Fruit fly (Drosophila melanogaster) whole organism, wandering third instar larva: ENCODE results near the gene CG12684.

Source experiments
- Abd-B ChIP-seq: fragments of >200 bp; optimal IDR thresholded peaks from 2 replicates; lab custom pipeline; 2017; ENCODE audit warnings: missing biosample characterization, missing genetic modification characterization
- Hr83 ChIP-seq: fragments of 200-300 bp; sonication (Bioruptor generic); optimal IDR thresholded peaks from 2 replicates; lab custom pipeline; 2016; ENCODE audit warnings: missing biosample characterization, mild to moderate bottlenecking, missing genetic modification characterization, moderate library complexity; ENCODE audit not compliant: poor library complexity, severe bottlenecking
- br ChIP-seq: fragments of 200-800 bp; sonication (Bioruptor generic); optimal IDR thresholded peaks from 2 replicates; lab custom pipeline; 2016; ENCODE audit warnings: missing biosample characterization, missing genetic modification characterization
- h ChIP-seq: fragments of 200-800 bp; sonication (Bioruptor generic); optimal IDR thresholded peaks from 3 replicates; lab custom pipeline; 2016; ENCODE audit warnings: missing biosample characterization, mild to moderate bottlenecking, missing genetic modification characterization
- psq ChIP-seq: fragments of 200-800 bp; sonication (Bioruptor generic); optimal IDR thresholded peaks from 3 replicates; lab custom pipeline; 2017; ENCODE audit warnings: missing biosample characterization, mild to moderate bottlenecking, missing genetic modification characterization, moderate library complexity
- sv ChIP-seq: fragments of 200-800 bp; sonication (Bioruptor generic); optimal IDR thresholded peaks from 3 replicates; lab custom pipeline; 2016; ENCODE audit warnings: missing biosample characterization, missing genetic modification characterization

DNA sequence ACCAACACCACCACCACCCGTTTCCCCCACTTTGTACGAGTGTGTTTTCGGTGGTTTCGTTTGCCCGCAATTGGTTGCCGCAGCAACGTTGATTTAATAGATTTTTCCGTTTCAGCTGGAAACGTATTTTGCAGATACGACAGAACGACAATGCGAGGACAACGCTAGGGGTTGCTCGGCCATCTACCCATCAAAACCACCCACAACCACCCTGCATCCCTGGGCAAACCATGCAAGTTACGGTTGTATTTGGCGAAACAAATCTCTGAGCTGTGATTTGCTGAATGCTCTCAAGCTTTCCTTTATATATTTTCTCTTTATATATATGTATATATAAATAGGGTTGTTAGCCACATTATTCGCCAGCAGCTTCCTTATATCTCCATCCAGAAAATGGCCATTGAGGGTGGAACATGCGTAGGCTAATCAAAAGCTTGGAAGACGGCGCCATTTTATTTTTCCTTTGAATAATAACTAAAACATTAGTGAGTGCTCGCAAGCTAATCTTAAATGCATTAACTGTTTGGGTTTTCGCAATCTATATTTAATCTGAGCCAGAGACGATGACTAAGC, 28.3 kb upstream of the CG12684 start:
- TF ChIP-seq br: no peak
- TF ChIP-seq sv (GFP tag; lab: Kevin White, UChicago): no peak
- TF ChIP-seq Hr83 (GFP tag; lab: Kevin White, UChicago): no peak
- no peak for TF ChIP-seq h (GFP tag; lab: Kevin White, UChicago)
- no peak for TF ChIP-seq psq (GFP tag; lab: Kevin White, UChicago)
- TF ChIP-seq Abd-B: no peak
